Fruit fly (Drosophila melanogaster) whole organism, embryonic: ENCODE results near the gene CG42795.

ENCODE experiments used
- Atf6 ChIP-seq: fragments of 200-800 bp; sonication (Bioruptor generic); IDR thresholded peaks from 2 replicates; pipeline ENCODE4 v1.3.6; 2022; ENCODE audit warnings: missing biosample characterization, missing genetic modification characterization
- C15 ChIP-seq: fragments of 200-800 bp; sonication (Bioruptor generic); IDR thresholded peaks from 3 replicates; pipeline ENCODE4 v1.3.6; 2022; ENCODE audit warnings: missing biosample characterization, missing genetic modification characterization
- CG10979 ChIP-seq: fragments of 200-800 bp; sonication (Bioruptor generic); optimal IDR thresholded peaks from 2 replicates; lab custom pipeline; 2018; ENCODE audit warnings: missing biosample characterization, mild to moderate bottlenecking, missing genetic modification characterization, moderate library complexity
- CG11560 ChIP-seq: fragments of 200-800 bp; sonication (Bioruptor generic); IDR thresholded peaks from 3 replicates; pipeline ENCODE4 v1.3.6; 2022; ENCODE audit warnings: missing biosample characterization, missing genetic modification characterization
- CG12155 ChIP-seq: fragments of 200-800 bp; sonication (Bioruptor generic); optimal IDR thresholded peaks from 3 replicates; lab custom pipeline; 2016; ENCODE audit warnings: missing biosample characterization, missing genetic modification characterization
- CG14014 ChIP-seq: fragments of 200-800 bp; sonication (Bioruptor generic); IDR thresholded peaks from 2 replicates; pipeline ENCODE4 v1.3.6; 2022; ENCODE audit warnings: missing biosample characterization, missing genetic modification characterization
- CG14050 ChIP-seq: fragments of 200-800 bp; sonication (Bioruptor generic); IDR thresholded peaks from 3 replicates; pipeline ENCODE4 v1.3.6; 2022; ENCODE audit warnings: missing biosample characterization, missing genetic modification characterization
- CG14667 ChIP-seq: fragments of 200-800 bp; sonication (Bioruptor generic); IDR thresholded peaks from 2 replicates; pipeline ENCODE4 v1.3.6; 2022; ENCODE audit warnings: missing biosample characterization, missing genetic modification characterization
- CG15269 ChIP-seq: fragments of 200-800 bp; sonication (Bioruptor generic); optimal IDR thresholded peaks from 2 replicates; lab custom pipeline; 2018; ENCODE audit warnings: missing biosample characterization, mild to moderate bottlenecking, missing genetic modification characterization, moderate library complexity
- CG1647 ChIP-seq: fragments of 200-800 bp; sonication (Bioruptor generic); optimal IDR thresholded peaks from 3 replicates; lab custom pipeline; 2016; ENCODE audit warnings: missing biosample characterization, missing genetic modification characterization
- CG16779 ChIP-seq: fragments of 200-800 bp; sonication (Bioruptor generic); IDR thresholded peaks from 2 replicates; pipeline ENCODE4 v1.3.6; 2022; ENCODE audit warnings: missing biosample characterization, missing genetic modification characterization
- CG2202 ChIP-seq: fragments of 200-800 bp; sonication (Bioruptor generic); optimal IDR thresholded peaks from 2 replicates; lab custom pipeline; 2018; ENCODE audit warnings: missing biosample characterization, mild to moderate bottlenecking, missing genetic modification characterization
- CG30403 ChIP-seq: fragments of 200-800 bp; sonication (Bioruptor generic); optimal IDR thresholded peaks from 3 replicates; lab custom pipeline; 2016; ENCODE audit warnings: missing biosample characterization, missing genetic modification characterization
- CG3407 ChIP-seq: fragments of 200-800 bp; sonication (Bioruptor generic); optimal IDR thresholded peaks from 2 replicates; lab custom pipeline; 2018; ENCODE audit warnings: missing biosample characterization, mild to moderate bottlenecking, missing genetic modification characterization
- CG6272 ChIP-seq: fragments of 200-800 bp; sonication (Bioruptor generic); IDR thresholded peaks from 2 replicates; pipeline ENCODE4 v1.3.6; 2022; ENCODE audit warnings: missing biosample characterization, missing genetic modification characterization
- CG6654 ChIP-seq: fragments of 200-800 bp; sonication (Bioruptor generic); optimal IDR thresholded peaks from 2 replicates; lab custom pipeline; 2017; ENCODE audit warnings: missing biosample characterization, mild to moderate bottlenecking, missing genetic modification characterization
- CG7786 ChIP-seq: fragments of 200-800 bp; sonication (Bioruptor generic); optimal IDR thresholded peaks from 2 replicates; lab custom pipeline; 2016; ENCODE audit warnings: missing biosample characterization, missing genetic modification characterization
- CG8765 ChIP-seq: fragments of 200-800 bp; sonication (Bioruptor generic); IDR thresholded peaks from 2 replicates; pipeline ENCODE4 v1.3.6; 2022; ENCODE audit warnings: missing biosample characterization, missing genetic modification characterization
- CG9932 ChIP-seq: fragments of 200-800 bp; sonication (Bioruptor generic); IDR thresholded peaks from 2 replicates; pipeline ENCODE4 v1.3.6; 2022; ENCODE audit warnings: missing biosample characterization, missing genetic modification characterization
- CoRest ChIP-seq: fragments of 200-800 bp; sonication (Bioruptor generic); optimal IDR thresholded peaks from 3 replicates; lab custom pipeline; 2018; ENCODE audit warnings: missing biosample characterization, mild to moderate bottlenecking, missing genetic modification characterization, moderate library complexity
- Doc2 ChIP-seq: fragments of 200-800 bp; sonication (Bioruptor generic); IDR thresholded peaks from 2 replicates; pipeline ENCODE4 v1.3.6; 2022; ENCODE audit warnings: missing biosample characterization, missing genetic modification characterization
- Dp ChIP-seq: fragments of 200-800 bp; sonication (Bioruptor generic); optimal IDR thresholded peaks from 2 replicates; lab custom pipeline; 2018; ENCODE audit warnings: missing biosample characterization, mild to moderate bottlenecking, missing genetic modification characterization, moderate library complexity
- Drgx ChIP-seq: fragments of 200-800 bp; sonication (Bioruptor generic); IDR thresholded peaks from 2 replicates; pipeline ENCODE4 v1.3.6; 2022; ENCODE audit warnings: missing biosample characterization, missing genetic modification characterization
- GATAe ChIP-seq: fragments of 200-800 bp; sonication (Bioruptor generic); conservative IDR thresholded peaks from 2 replicates; pipeline ENCODE4 v1.3.6; 2022; ENCODE audit warnings: missing biosample characterization, missing genetic modification characterization
- H2.0 ChIP-seq: fragments of 200-800 bp; sonication (Bioruptor generic); IDR thresholded peaks from 2 replicates; pipeline ENCODE4 v1.3.6; 2022; ENCODE audit warnings: missing biosample characterization, missing genetic modification characterization
- HLH54F ChIP-seq: fragments of 200-800 bp; sonication (Bioruptor generic); optimal IDR thresholded peaks from 3 replicates; lab custom pipeline; 2016; ENCODE audit warnings: missing biosample characterization, missing genetic modification characterization
- HLHmδ ChIP-seq: fragments of 200-800 bp; sonication (Bioruptor generic); optimal IDR thresholded peaks from 2 replicates; lab custom pipeline; 2018; ENCODE audit warnings: missing biosample characterization, mild to moderate bottlenecking, missing genetic modification characterization, moderate library complexity
- Hand ChIP-seq: fragments of 200-800 bp; sonication (Bioruptor generic); optimal IDR thresholded peaks from 2 replicates; lab custom pipeline; 2017; ENCODE audit warnings: mild to moderate bottlenecking, missing biosample characterization, missing genetic modification reagents, missing genetic modification characterization
- MTF-1 ChIP-seq: fragments of 200-800 bp; sonication (Bioruptor generic); optimal IDR thresholded peaks from 2 replicates; lab custom pipeline; 2018; ENCODE audit warnings: missing biosample characterization, mild to moderate bottlenecking, missing genetic modification characterization, borderline replicate concordance
- Mes4 ChIP-seq: fragments of 200-800 bp; sonication (Bioruptor generic); optimal IDR thresholded peaks from 2 replicates; lab custom pipeline; 2016; ENCODE audit warnings: missing biosample characterization, missing genetic modification characterization
- Neu2 ChIP-seq: fragments of 200-800 bp; sonication (Bioruptor generic); optimal IDR thresholded peaks from 3 replicates; lab custom pipeline; 2016; ENCODE audit warnings: missing biosample characterization, missing genetic modification characterization, borderline replicate concordance
- Nf-YC ChIP-seq: fragments of 200-800 bp; optimal IDR thresholded peaks from 3 replicates; lab custom pipeline; 2019; ENCODE audit warnings: missing biosample characterization, mild to moderate bottlenecking, missing genetic modification characterization, moderate library complexity
- Oli ChIP-seq: fragments of 200-800 bp; sonication (Bioruptor generic); optimal IDR thresholded peaks from 2 replicates; lab custom pipeline; 2018; ENCODE audit warnings: missing biosample characterization, mild to moderate bottlenecking, missing genetic modification characterization, moderate library complexity
- PHDP ChIP-seq: fragments of 200-800 bp; sonication (Bioruptor generic); optimal IDR thresholded peaks from 3 replicates; lab custom pipeline; 2018; ENCODE audit warnings: missing biosample characterization, mild to moderate bottlenecking, missing genetic modification characterization, moderate library complexity
- Poxn ChIP-seq: fragments of 200-800 bp; sonication (Bioruptor generic); IDR thresholded peaks from 2 replicates; pipeline ENCODE4 v1.3.6; 2022; ENCODE audit warnings: missing biosample characterization, missing genetic modification characterization
- Sox102F ChIP-seq: fragments of 200-800 bp; sonication (Bioruptor generic); optimal IDR thresholded peaks from 2 replicates; lab custom pipeline; 2018; ENCODE audit warnings: missing biosample characterization, mild to moderate bottlenecking, missing genetic modification characterization, moderate library complexity
- Trl ChIP-seq, 3 experiments: fragments of >200 bp in 2 of 3; fragments of 200-800 bp in 1 of 3; sonication (Bioruptor generic) in 1 of 3; optimal IDR thresholded peaks; 2 replicates in 1 of 3; 3 replicates in 2 of 3; lab custom pipeline; 2016 to 2017; ENCODE audit warnings: missing biosample characterization in 1 of 3, missing genetic modification characterization in 1 of 3
- Xrp1 ChIP-seq: fragments of 200-800 bp; sonication (Bioruptor generic); IDR thresholded peaks from 2 replicates; pipeline ENCODE4 v1.3.6; 2022; ENCODE audit warnings: missing biosample characterization, missing genetic modification characterization
- bsh ChIP-seq, 2 experiments: fragments of 200-800 bp; sonication (Bioruptor generic); optimal IDR thresholded peaks; 2 replicates each; lab custom pipeline; 2017 to 2018; ENCODE audit warnings: mild to moderate bottlenecking in 2 of 2, missing biosample characterization in 2 of 2, missing genetic modification characterization in 2 of 2, moderate library complexity in 1 of 2
- ems ChIP-seq: fragments of 200-800 bp; sonication (Bioruptor generic); optimal IDR thresholded peaks from 3 replicates; lab custom pipeline; 2016; ENCODE audit warnings: missing biosample characterization, missing genetic modification characterization
- en ChIP-seq: fragments of 200-800 bp; sonication (Bioruptor generic); optimal IDR thresholded peaks from 2 replicates; lab custom pipeline; 2016; ENCODE audit warnings: missing biosample characterization, missing genetic modification characterization
- fu2 ChIP-seq: fragments of 200-800 bp; sonication (Bioruptor generic); optimal IDR thresholded peaks from 2 replicates; lab custom pipeline; 2016; ENCODE audit warnings: missing biosample characterization, missing genetic modification characterization
- h ChIP-seq: fragments of >200 bp; optimal IDR thresholded peaks from 2 replicates; lab custom pipeline; 2017
- insv ChIP-seq, 2 experiments: fragments of 200-800 bp; sonication (Bioruptor generic); optimal IDR thresholded peaks; 3 replicates each; lab custom pipeline; 2016 to 2018; ENCODE audit warnings: missing biosample characterization in 2 of 2, missing genetic modification characterization in 2 of 2
- luna ChIP-seq: fragments of 200-800 bp; sonication (Bioruptor generic); optimal IDR thresholded peaks from 2 replicates; lab custom pipeline; 2016; ENCODE audit warnings: missing biosample characterization, missing genetic modification characterization
- mirr ChIP-seq: fragments of 200-800 bp; sonication (Bioruptor generic); optimal IDR thresholded peaks from 3 replicates; lab custom pipeline; 2018; ENCODE audit warnings: missing biosample characterization, mild to moderate bottlenecking, missing genetic modification characterization
- nmo ChIP-seq: fragments of 200-800 bp; sonication (Bioruptor generic); optimal IDR thresholded peaks from 2 replicates; lab custom pipeline; 2018; ENCODE audit warnings: missing biosample characterization, mild to moderate bottlenecking, missing genetic modification characterization, moderate library complexity
- pfk ChIP-seq: fragments of 200-800 bp; sonication (Bioruptor generic); optimal IDR thresholded peaks from 2 replicates; lab custom pipeline; 2018; ENCODE audit warnings: missing biosample characterization, mild to moderate bottlenecking, missing genetic modification characterization, moderate library complexity
- ro ChIP-seq: fragments of 200-800 bp; sonication (Bioruptor generic); IDR thresholded peaks from 2 replicates; pipeline ENCODE4 v1.3.6; 2022; ENCODE audit warnings: missing biosample characterization, missing genetic modification characterization
- sd ChIP-seq: fragments of 200-800 bp; sonication (Bioruptor generic); optimal IDR thresholded peaks from 3 replicates; lab custom pipeline; 2018; ENCODE audit warnings: missing biosample characterization, mild to moderate bottlenecking, missing genetic modification characterization, moderate library complexity
- slp2 ChIP-seq: fragments of 200-800 bp; sonication (Bioruptor generic); optimal IDR thresholded peaks from 2 replicates; lab custom pipeline; 2016; ENCODE audit warnings: missing biosample characterization, missing genetic modification characterization

The CG42795 gene

dm6 chr3R:10263972-10264536 lies 38.6 kb downstream of the CG42795 start, which contains the start of gene Nuak (continued):
- TF ChIP-seq ro (GFP tag; lab: Robert Waterston, UW) = no peak
- peak; percentile 91 for TF ChIP-seq CG6272 (GFP tag; lab: Robert Waterston, UW)
- peak; percentile 96 for TF ChIP-seq MTF-1 (GFP tag; lab: Kevin White, UChicago)
- TF ChIP-seq CG14050 (GFP tag; lab: Robert Waterston, UW) = no peak
- peak; percentile 83 for TF ChIP-seq PHDP (tag; lab: Kevin White, UChicago)
- peak; percentile 96 for TF ChIP-seq fu2 (GFP tag; lab: Kevin White, UChicago)
- TF ChIP-seq pfk (GFP tag; lab: Kevin White, UChicago) = peak; percentile 38
- TF ChIP-seq CG8765 (GFP tag; lab: Robert Waterston, UW) = no peak
- peak; percentile 17 for TF ChIP-seq Hand (GFP tag; lab: Kevin White, UChicago)
- TF ChIP-seq Poxn (GFP tag; lab: Robert Waterston, UW) = no peak
- peak; percentile 80 for TF ChIP-seq Sox102F (GFP tag; lab: Kevin White, UChicago)
- TF ChIP-seq Xrp1 = no peak
- TF ChIP-seq CG1647 (GFP tag; lab: Kevin White, UChicago) = peak; percentile 91
- TF ChIP-seq GATAe = no peak
- no peak for TF ChIP-seq CG16779
- TF ChIP-seq mirr (GFP tag; lab: Kevin White, UChicago) = peak; percentile 82
- TF ChIP-seq H2.0 = no peak
- no peak for TF ChIP-seq h (lab: Kevin White, UChicago)
- TF ChIP-seq luna = peak; percentile 95
- TF ChIP-seq Neu2 (GFP tag; lab: Kevin White, UChicago) = peak; percentile 51
- peak; percentile 92 for TF ChIP-seq CG12155 (GFP tag; lab: Kevin White, UChicago)
- TF ChIP-seq CG14014 (GFP tag; lab: Robert Waterston, UW) = no peak
- TF ChIP-seq Dp (GFP tag; lab: Kevin White, UChicago) = peak; percentile 94
- TF ChIP-seq nmo (GFP tag; lab: Kevin White, UChicago) = peak; percentile 98
- no peak for TF ChIP-seq Drgx
- peak; percentile 93 for TF ChIP-seq ems (GFP tag; lab: Kevin White, UChicago)
- TF ChIP-seq CG11560 = no peak
- peak; percentile 70 for TF ChIP-seq CG10979 (tag; lab: Kevin White, UChicago)
- TF ChIP-seq HLH54F (GFP tag; lab: Kevin White, UChicago) = peak; percentile 96
- TF ChIP-seq HLHmδ (GFP tag; lab: Kevin White, UChicago) = peak; percentile 92
- peak; percentile 62 for TF ChIP-seq Oli (tag; lab: Kevin White, UChicago)
- TF ChIP-seq Atf6 (GFP tag; lab: Robert Waterston, UW) = no peak
- TF ChIP-seq CG7786 (GFP tag; lab: Kevin White, UChicago) = peak; percentile 94
- no peak for TF ChIP-seq CG9932 (GFP tag; lab: Robert Waterston, UW)
- TF ChIP-seq CG15269 = peak; percentile 85
- no peak for TF ChIP-seq Doc2 (GFP tag; lab: Robert Waterston, UW)
- peak; percentile 97 for TF ChIP-seq slp2
- TF ChIP-seq sd (tag; lab: Kevin White, UChicago) = peak; percentile 99
- TF ChIP-seq insv (GFP tag; optimal IDR thresholded peaks at IDR 0.05; lab: Kevin White, UChicago) = peak in 1 of 2 experiments; percentile 90
- peak in 1 of 2 experiments; percentile 78 for TF ChIP-seq bsh (GFP tag; optimal IDR thresholded peaks at IDR 0.05; lab: Kevin White, UChicago)
- peak; percentile 90 for TF ChIP-seq Nf-YC (tag; lab: Kevin White, UChicago)
- peak; percentile 95 for TF ChIP-seq CG30403
- peak; percentile 58 for TF ChIP-seq CG3407
- TF ChIP-seq Mes4 (GFP tag; lab: Kevin White, UChicago) = peak; percentile 86
- no peak for TF ChIP-seq Trl (optimal IDR thresholded peaks at IDR 0.05; lab: Kevin White, UChicago)
- peak; percentile 94 for TF ChIP-seq Trl (GFP tag; optimal IDR thresholded peaks at IDR 0.05; lab: Kevin White, UChicago)
- TF ChIP-seq CG2202 (tag; lab: Kevin White, UChicago) = peak; percentile 37
- no peak for TF ChIP-seq CG14667
- TF ChIP-seq CG6654 (GFP tag; lab: Kevin White, UChicago) = peak; percentile 53
- TF ChIP-seq CoRest (tag; lab: Kevin White, UChicago) = peak; percentile 90
- peak; percentile 78 for TF ChIP-seq en (GFP tag; lab: Kevin White, UChicago)
- no peak for TF ChIP-seq C15 (GFP tag; lab: Robert Waterston, UW)
